Fruit fly (Drosophila melanogaster) whole organism, embryonic: ENCODE data around the gene CG18577.

Source experiments
- ATbp ChIP-seq: fragments of 200-800 bp; sonication (Bioruptor generic); optimal IDR thresholded peaks from 2 replicates; lab custom pipeline; 2017; ENCODE audit warnings: missing biosample characterization, mild to moderate bottlenecking, missing genetic modification characterization, missing genetic modification reagents
- Atf-2 ChIP-seq: fragments of 200-800 bp; sonication (Bioruptor generic); optimal IDR thresholded peaks from 2 replicates; lab custom pipeline; 2016; ENCODE audit warnings: missing biosample characterization, missing genetic modification characterization
- BtbVII ChIP-seq: fragments of 200-800 bp; sonication (Bioruptor generic); optimal IDR thresholded peaks from 3 replicates; lab custom pipeline; 2017; ENCODE audit warnings: missing biosample characterization, mild to moderate bottlenecking, missing genetic modification characterization
- CG10565 ChIP-seq: fragments of 200-800 bp; sonication (Bioruptor generic); optimal IDR thresholded peaks from 3 replicates; lab custom pipeline; 2016; ENCODE audit warnings: missing biosample characterization, mild to moderate bottlenecking, missing genetic modification characterization
- CG10654 ChIP-seq: fragments of 200-800 bp; sonication (Bioruptor generic); optimal IDR thresholded peaks from 2 replicates; lab custom pipeline; 2016; ENCODE audit warnings: missing biosample characterization, missing genetic modification characterization
- CG12219 ChIP-seq: fragments of 200-800 bp; sonication (Bioruptor generic); optimal IDR thresholded peaks from 3 replicates; lab custom pipeline; 2018; ENCODE audit warnings: missing biosample characterization, mild to moderate bottlenecking, missing genetic modification characterization
- CG13287 ChIP-seq: fragments of 200-800 bp; sonication (Bioruptor generic); IDR thresholded peaks from 2 replicates; pipeline ENCODE4 v1.3.6; 2022; ENCODE audit warnings: missing biosample characterization, missing genetic modification characterization; ENCODE audit not compliant: partially characterized antibody
- CG14050 ChIP-seq: fragments of 200-800 bp; sonication (Bioruptor generic); IDR thresholded peaks from 3 replicates; pipeline ENCODE4 v1.3.6; 2022; ENCODE audit warnings: missing biosample characterization, missing genetic modification characterization
- CG14710 ChIP-seq: fragments of 200-800 bp; sonication (Bioruptor generic); optimal IDR thresholded peaks from 3 replicates; lab custom pipeline; 2019; ENCODE audit warnings: missing biosample characterization, mild to moderate bottlenecking, missing genetic modification characterization, moderate library complexity
- CG14965 ChIP-seq: fragments of 200-800 bp; sonication (Bioruptor generic); optimal IDR thresholded peaks from 2 replicates; lab custom pipeline; 2016; ENCODE audit warnings: missing biosample characterization, missing genetic modification characterization, borderline replicate concordance
- CG16813 ChIP-seq: fragments of 200-800 bp; sonication (Bioruptor generic); IDR thresholded peaks from 3 replicates; pipeline ENCODE4 v1.3.6; 2022; ENCODE audit warnings: missing biosample characterization, missing genetic modification characterization; ENCODE audit not compliant: partially characterized antibody
- CG2120 ChIP-seq: fragments of 200-800 bp; sonication (Bioruptor generic); optimal IDR thresholded peaks from 3 replicates; lab custom pipeline; 2016; ENCODE audit warnings: missing biosample characterization, missing genetic modification characterization
- CG32772 ChIP-seq: fragments of 200-800 bp; sonication (Bioruptor generic); IDR thresholded peaks from 2 replicates; pipeline ENCODE4 v1.3.6; 2022; ENCODE audit warnings: missing biosample characterization, missing genetic modification characterization
- CG4424 ChIP-seq: fragments of 200-800 bp; sonication (Bioruptor generic); optimal IDR thresholded peaks from 3 replicates; lab custom pipeline; 2016; ENCODE audit warnings: missing biosample characterization, missing genetic modification characterization
- CG4820 ChIP-seq: fragments of 200-800 bp; sonication (Bioruptor generic); optimal IDR thresholded peaks from 3 replicates; lab custom pipeline; 2016; ENCODE audit warnings: missing biosample characterization, missing genetic modification characterization
- CG7839 ChIP-seq: fragments of 200-800 bp; sonication (Bioruptor generic); optimal IDR thresholded peaks from 3 replicates; lab custom pipeline; 2018; ENCODE audit warnings: missing biosample characterization, mild to moderate bottlenecking, missing genetic modification characterization, moderate library complexity
- CHES-1-like ChIP-seq: fragments of 200-800 bp; sonication (Bioruptor generic); optimal IDR thresholded peaks from 2 replicates; lab custom pipeline; 2016; ENCODE audit warnings: missing biosample characterization, missing genetic modification characterization
- CrebB ChIP-seq: fragments of 200-800 bp; sonication (Bioruptor generic); optimal IDR thresholded peaks from 3 replicates; lab custom pipeline; 2018; ENCODE audit warnings: missing biosample characterization, mild to moderate bottlenecking, missing genetic modification characterization
- D ChIP-seq, 2 experiments: fragments of 200-800 bp in 1 of 2; fragments of >200 bp in 1 of 2; sonication (Bioruptor generic) in 1 of 2; optimal IDR thresholded peaks; 2 replicates in 1 of 2; 3 replicates in 1 of 2; lab custom pipeline; 2017; ENCODE audit warnings: mild to moderate bottlenecking in 1 of 2, missing biosample characterization in 1 of 2, missing genetic modification characterization in 1 of 2, missing genetic modification reagents in 1 of 2
- E2f2 ChIP-seq: fragments of 200-800 bp; sonication (Bioruptor generic); IDR thresholded peaks from 2 replicates; pipeline ENCODE4 v1.3.6; 2022; ENCODE audit warnings: missing biosample characterization, missing genetic modification characterization
- HLH4C ChIP-seq: fragments of 200-800 bp; sonication (Bioruptor generic); IDR thresholded peaks from 3 replicates; pipeline ENCODE4 v1.3.6; 2022; ENCODE audit warnings: missing biosample characterization, missing genetic modification characterization; ENCODE audit not compliant: partially characterized antibody
- Hmr ChIP-seq: fragments of 200-800 bp; sonication (Bioruptor generic); optimal IDR thresholded peaks from 3 replicates; lab custom pipeline; 2017; ENCODE audit warnings: mild to moderate bottlenecking, missing biosample characterization, missing genetic modification reagents, missing genetic modification characterization
- Hr3 ChIP-seq: fragments of 200-800 bp; sonication (Bioruptor generic); optimal IDR thresholded peaks from 3 replicates; lab custom pipeline; 2016; ENCODE audit warnings: missing biosample characterization, missing genetic modification characterization
- MESR4 ChIP-seq: fragments of 200-800 bp; sonication (Bioruptor generic); optimal IDR thresholded peaks from 2 replicates; lab custom pipeline; 2018; ENCODE audit warnings: missing biosample characterization, mild to moderate bottlenecking, missing genetic modification characterization, moderate library complexity
- Nf-YC ChIP-seq: fragments of 200-800 bp; optimal IDR thresholded peaks from 3 replicates; lab custom pipeline; 2019; ENCODE audit warnings: missing biosample characterization, mild to moderate bottlenecking, missing genetic modification characterization, moderate library complexity
- PHDP ChIP-seq: fragments of 200-800 bp; sonication (Bioruptor generic); optimal IDR thresholded peaks from 3 replicates; lab custom pipeline; 2018; ENCODE audit warnings: missing biosample characterization, mild to moderate bottlenecking, missing genetic modification characterization, moderate library complexity
- Ptx1 ChIP-seq: fragments of 200-800 bp; sonication (Bioruptor generic); IDR thresholded peaks from 2 replicates; pipeline ENCODE4 v1.3.6; 2022; ENCODE audit warnings: missing biosample characterization, missing genetic modification characterization
- Taf1 ChIP-seq: fragments of 200-800 bp; sonication (Bioruptor generic); IDR thresholded peaks from 2 replicates; pipeline ENCODE4 v1.3.6; 2022; ENCODE audit warnings: missing biosample characterization, missing genetic modification characterization
- Trl ChIP-seq, 3 experiments: fragments of >200 bp in 2 of 3; fragments of 200-800 bp in 1 of 3; sonication (Bioruptor generic) in 1 of 3; optimal IDR thresholded peaks; 2 replicates in 1 of 3; 3 replicates in 2 of 3; lab custom pipeline; 2016 to 2017; ENCODE audit warnings: missing biosample characterization in 1 of 3, missing genetic modification characterization in 1 of 3
- ap ChIP-seq: fragments of 200-800 bp; sonication (Bioruptor generic); IDR thresholded peaks from 2 replicates; pipeline ENCODE4 v1.3.6; 2022; ENCODE audit warnings: missing biosample characterization, missing genetic modification characterization
- az2 ChIP-seq: fragments of 200-800 bp; sonication (Bioruptor generic); optimal IDR thresholded peaks from 3 replicates; lab custom pipeline; 2016; ENCODE audit warnings: missing biosample characterization, missing genetic modification characterization
- cad ChIP-seq: fragments of >200 bp; optimal IDR thresholded peaks from 2 replicates; lab custom pipeline; 2017; ENCODE audit warnings: missing biosample characterization, missing genetic modification characterization
- cwo ChIP-seq: fragments of 200-800 bp; sonication (Bioruptor generic); optimal IDR thresholded peaks from 3 replicates; lab custom pipeline; 2017; ENCODE audit warnings: missing biosample characterization, missing genetic modification characterization, mild to moderate bottlenecking, moderate library complexity, missing genetic modification reagents
- exex ChIP-seq: fragments of 200-800 bp; sonication (Bioruptor generic); optimal IDR thresholded peaks from 4 replicates; lab custom pipeline; 2018; ENCODE audit warnings: missing biosample characterization, mild to moderate bottlenecking, missing genetic modification characterization, moderate library complexity
- grn ChIP-seq: fragments of 200-800 bp; sonication (Bioruptor generic); optimal IDR thresholded peaks from 3 replicates; lab custom pipeline; 2017; ENCODE audit warnings: missing biosample characterization, missing genetic modification characterization
- hbn ChIP-seq: fragments of 200-800 bp; sonication (Bioruptor generic); IDR thresholded peaks from 2 replicates; pipeline ENCODE4 v1.3.6; 2022; ENCODE audit warnings: missing biosample characterization, missing genetic modification characterization; ENCODE audit not compliant: partially characterized antibody
- hkb ChIP-seq, 2 experiments: fragments of 200-800 bp in 1 of 2; fragments of >200 bp in 1 of 2; sonication (Bioruptor generic) in 1 of 2; IDR thresholded peaks in 1 of 2; optimal IDR thresholded peaks in 1 of 2; 2 replicates each; pipeline versions ENCODE4 v1.3.6 to Lab custom; 2017 to 2022; ENCODE audit warnings: missing biosample characterization in 1 of 2, missing genetic modification characterization in 1 of 2
- inv ChIP-seq: fragments of 200-800 bp; sonication (Bioruptor generic); IDR thresholded peaks from 2 replicates; pipeline ENCODE4 v1.3.6; 2022; ENCODE audit warnings: missing biosample characterization, missing genetic modification characterization; ENCODE audit not compliant: partially characterized antibody
- lab ChIP-seq: fragments of 200-800 bp; sonication (Bioruptor generic); optimal IDR thresholded peaks from 3 replicates; lab custom pipeline; 2017; ENCODE audit warnings: missing biosample characterization, missing genetic modification characterization, mild to moderate bottlenecking, moderate library complexity, missing genetic modification reagents
- lbe ChIP-seq: fragments of 200-800 bp; sonication (Bioruptor generic); optimal IDR thresholded peaks from 2 replicates; lab custom pipeline; 2016; ENCODE audit warnings: missing biosample characterization, mild to moderate bottlenecking, missing genetic modification characterization
- mam ChIP-seq: fragments of 200-800 bp; sonication (Bioruptor generic); optimal IDR thresholded peaks from 3 replicates; lab custom pipeline; 2016; ENCODE audit warnings: missing biosample characterization, missing genetic modification characterization
- mirr ChIP-seq: fragments of 200-800 bp; sonication (Bioruptor generic); optimal IDR thresholded peaks from 3 replicates; lab custom pipeline; 2018; ENCODE audit warnings: missing biosample characterization, mild to moderate bottlenecking, missing genetic modification characterization
- pros ChIP-seq: fragments of 200-800 bp; sonication (Bioruptor generic); optimal IDR thresholded peaks from 3 replicates; lab custom pipeline; 2019; ENCODE audit warnings: missing biosample characterization, mild to moderate bottlenecking, missing genetic modification characterization, moderate library complexity
- slbo ChIP-seq: fragments of 200-800 bp; sonication (Bioruptor generic); IDR thresholded peaks from 2 replicates; pipeline ENCODE4 v1.3.6; 2022; ENCODE audit warnings: missing biosample characterization, missing genetic modification characterization
- tin ChIP-seq: fragments of 200-800 bp; sonication (Bioruptor generic); optimal IDR thresholded peaks from 3 replicates; lab custom pipeline; 2016; ENCODE audit warnings: missing biosample characterization, missing genetic modification characterization
- trh ChIP-seq: fragments of 200-800 bp; sonication (Bioruptor generic); optimal IDR thresholded peaks from 2 replicates; lab custom pipeline; 2016; ENCODE audit warnings: missing biosample characterization, missing genetic modification characterization
- tup ChIP-seq: fragments of 200-800 bp; sonication (Bioruptor generic); optimal IDR thresholded peaks from 2 replicates; lab custom pipeline; 2016; ENCODE audit warnings: missing biosample characterization, mild to moderate bottlenecking, missing genetic modification characterization, moderate library complexity
- twi ChIP-seq: fragments of 200-800 bp; optimal IDR thresholded peaks from 2 replicates; lab custom pipeline; 2019; ENCODE audit warnings: missing biosample characterization, mild to moderate bottlenecking, missing genetic modification characterization, moderate library complexity
- zfh1 ChIP-seq: fragments of 200-800 bp; sonication (Bioruptor generic); IDR thresholded peaks from 3 replicates; pipeline ENCODE4 v1.3.6; 2022; ENCODE audit warnings: missing biosample characterization, missing genetic modification characterization

Gene CG18577

dm6 chr3R:11153799-11154273 lies 42.1 kb upstream of the CG18577 start, which contains the start of gene Ugt302K1 (continued):
- TF ChIP-seq inv (GFP tag; lab: Robert Waterston, UW) (no peak), hkb (optimal IDR thresholded peaks at IDR 0.05; lab: Kevin White, UChicago) (no peak), hkb (GFP tag; IDR thresholded peaks at IDR 0.05; lab: Robert Waterston, UW) (no peak), Atf-2 (no peak), CG13287 (GFP tag; lab: Robert Waterston, UW) (no peak), lbe (GFP tag; lab: Kevin White, UChicago) (peak; percentile 58), mam (GFP tag; lab: Kevin White, UChicago) (no peak), CG2120 (peak; percentile 13), CG7839 (tag; lab: Kevin White, UChicago) (peak; percentile 47), pros (no peak), Taf1 (peak; percentile 32; the same call in 1 of the 2 replicates), CG14050 (no peak), D (optimal IDR thresholded peaks at IDR 0.05; lab: Kevin White, UChicago) (no peak), D (GFP tag; optimal IDR thresholded peaks at IDR 0.05; lab: Kevin White, UChicago) (no peak), lab (GFP tag; lab: Kevin White, UChicago) (peak; percentile 70), twi (tag; lab: Kevin White, UChicago) (no peak), CG4820 (no peak), CG12219 (no peak), slbo (peak; percentile 64), hbn (GFP tag; lab: Robert Waterston, UW) (no peak), CG14965 (GFP tag; lab: Kevin White, UChicago) (no peak), E2f2 (no peak)

- TF ChIP-seq tin (GFP tag; lab: Kevin White, UChicago) (no peak), Ptx1 (GFP tag; lab: Robert Waterston, UW) (no peak), slbo (no peak), mirr (peak; percentile 41), PHDP (tag; lab: Kevin White, UChicago) (no peak), CG4424 (GFP tag; lab: Kevin White, UChicago) (no peak), CG32772 (no peak), HLH4C (GFP tag; lab: Robert Waterston, UW) (no peak), Trl (optimal IDR thresholded peaks at IDR 0.05; lab: Kevin White, UChicago) (no peak), Trl (GFP tag; optimal IDR thresholded peaks at IDR 0.05; lab: Kevin White, UChicago) (no peak), CG10565 (GFP tag; lab: Kevin White, UChicago) (no peak), cad (no peak), ATbp (GFP tag; lab: Kevin White, UChicago) (no peak), MESR4 (GFP tag; lab: Kevin White, UChicago) (no peak), cwo (peak; percentile 86), ap (GFP tag; lab: Robert Waterston, UW) (no peak), exex (peak; percentile 87), CHES-1-like (no peak), CrebB (tag; lab: Kevin White, UChicago) (no peak), trh (GFP tag; lab: Kevin White, UChicago) (no peak), Nf-YC (tag; lab: Kevin White, UChicago) (no peak), Hr3 (GFP tag; lab: Kevin White, UChicago) (no peak), Hmr (GFP tag; lab: Kevin White, UChicago) (no peak), az2 (GFP tag; lab: Kevin White, UChicago) (no peak), zfh1 (no peak), CG14710 (tag; lab: Kevin White, UChicago) (no peak), grn (GFP tag; lab: Kevin White, UChicago) (peak; percentile 59), tup (GFP tag; lab: Kevin White, UChicago) (no peak), BtbVII (GFP tag; lab: Kevin White, UChicago) (no peak), CG10654 (GFP tag; lab: Kevin White, UChicago) (no peak), CG16813 (GFP tag; lab: Robert Waterston, UW) (no peak)
Observed at dm6 chr3R:11154576-11155113, 41.2 kb upstream of the CG18577 start, which contains the start of gene Ugt302E1. Gene Ugt302E1 (plus strand): TSS chr3R:11154626.
